Fruit fly (Drosophila melanogaster) whole organism, adult: ENCODE data around the gene CG14195.

ENCODE experiments used
- CG11617 ChIP-seq: fragments of 200-800 bp; sonication (Bioruptor generic); optimal IDR thresholded peaks from 2 replicates; lab custom pipeline; 2017; ENCODE audit warnings: mild to moderate bottlenecking, missing biosample characterization, missing genetic modification reagents, missing genetic modification characterization
- CG12768 ChIP-seq: fragments of 200-800 bp; sonication (Bioruptor generic); optimal IDR thresholded peaks from 2 replicates; lab custom pipeline; 2017; ENCODE audit warnings: missing biosample characterization, missing genetic modification characterization, mild to moderate bottlenecking, moderate library complexity, missing genetic modification reagents
- CG14711 ChIP-seq: fragments of 200-800 bp; sonication (Bioruptor generic); optimal IDR thresholded peaks from 2 replicates; lab custom pipeline; 2018; ENCODE audit warnings: missing biosample characterization, mild to moderate bottlenecking, missing genetic modification characterization, moderate library complexity
- CG1620 ChIP-seq: fragments of 200-800 bp; sonication (Bioruptor generic); optimal IDR thresholded peaks from 2 replicates; lab custom pipeline; 2016; ENCODE audit warnings: missing biosample characterization, missing genetic modification characterization
- CG33017 ChIP-seq: fragments of 200-800 bp; sonication (Bioruptor generic); optimal IDR thresholded peaks from 2 replicates; lab custom pipeline; 2018; ENCODE audit warnings: missing biosample characterization, mild to moderate bottlenecking, missing genetic modification characterization, moderate library complexity
- CG5204 ChIP-seq: fragments of 200-800 bp; sonication (Bioruptor generic); optimal IDR thresholded peaks from 2 replicates; lab custom pipeline; 2016; ENCODE audit warnings: missing biosample characterization, missing genetic modification characterization
- CG7045 ChIP-seq: fragments of 200-800 bp; sonication (Bioruptor generic); optimal IDR thresholded peaks from 2 replicates; lab custom pipeline; 2017; ENCODE audit warnings: missing biosample characterization, mild to moderate bottlenecking, missing genetic modification characterization
- CG7101 ChIP-seq: fragments of 200-800 bp; sonication (Bioruptor generic); optimal IDR thresholded peaks from 2 replicates; lab custom pipeline; 2018; ENCODE audit warnings: missing biosample characterization, mild to moderate bottlenecking, missing genetic modification characterization, moderate library complexity
- Clk ChIP-seq: fragments of 200-800 bp; sonication (Bioruptor generic); optimal IDR thresholded peaks from 2 replicates; lab custom pipeline; 2017; ENCODE audit warnings: missing biosample characterization, missing genetic modification characterization
- Crg-1 ChIP-seq: fragments of 200-800 bp; sonication (Bioruptor generic); optimal IDR thresholded peaks from 2 replicates; lab custom pipeline; 2016; ENCODE audit warnings: missing biosample characterization, missing genetic modification characterization
- Hr96 ChIP-seq: fragments of 200-800 bp; sonication (Bioruptor generic); optimal IDR thresholded peaks from 2 replicates; lab custom pipeline; 2016; ENCODE audit warnings: missing biosample characterization, missing genetic modification characterization
- Mnt ChIP-seq: fragments of 200-800 bp; sonication (Bioruptor generic); optimal IDR thresholded peaks from 2 replicates; lab custom pipeline; 2016; ENCODE audit warnings: missing biosample characterization, mild to moderate bottlenecking, missing genetic modification characterization
- bab1 ChIP-seq: fragments of 200-800 bp; sonication (Bioruptor generic); optimal IDR thresholded peaks from 3 replicates; lab custom pipeline; 2019; ENCODE audit warnings: missing biosample characterization, mild to moderate bottlenecking, missing genetic modification characterization, moderate library complexity
- cic ChIP-seq: fragments of 200-800 bp; sonication (Bioruptor generic); optimal IDR thresholded peaks from 2 replicates; lab custom pipeline; 2017; ENCODE audit warnings: missing biosample characterization, mild to moderate bottlenecking, missing genetic modification characterization, moderate library complexity
- cnc ChIP-seq, 2 experiments: fragments of >200 bp; optimal IDR thresholded peaks; 2 replicates each; lab custom pipeline; 2017
- kay ChIP-seq: fragments of 200-800 bp; sonication (Bioruptor generic); peaks from one replicate; lab custom pipeline; 2016; ENCODE audit warnings: missing biosample characterization, missing genetic modification characterization, borderline replicate concordance
- ovo ChIP-seq: fragments of 200-800 bp; sonication (Bioruptor generic); optimal IDR thresholded peaks from 2 replicates; lab custom pipeline; 2016; ENCODE audit warnings: missing biosample characterization, missing genetic modification characterization
- pad ChIP-seq: fragments of 200-800 bp; sonication (Bioruptor generic); optimal IDR thresholded peaks from 3 replicates; lab custom pipeline; 2017; ENCODE audit warnings: missing biosample characterization, missing genetic modification characterization, mild to moderate bottlenecking, moderate library complexity, missing genetic modification reagents
- tj ChIP-seq: fragments of 200-800 bp; sonication (Bioruptor generic); optimal IDR thresholded peaks from 3 replicates; lab custom pipeline; 2017; ENCODE audit warnings: missing biosample characterization, mild to moderate bottlenecking, missing genetic modification characterization, moderate library complexity
- toe ChIP-seq: fragments of 200-800 bp; sonication (Bioruptor generic); optimal IDR thresholded peaks from 2 replicates; lab custom pipeline; 2016; ENCODE audit warnings: missing biosample characterization, missing genetic modification characterization

Gene CG14195

DNA sequence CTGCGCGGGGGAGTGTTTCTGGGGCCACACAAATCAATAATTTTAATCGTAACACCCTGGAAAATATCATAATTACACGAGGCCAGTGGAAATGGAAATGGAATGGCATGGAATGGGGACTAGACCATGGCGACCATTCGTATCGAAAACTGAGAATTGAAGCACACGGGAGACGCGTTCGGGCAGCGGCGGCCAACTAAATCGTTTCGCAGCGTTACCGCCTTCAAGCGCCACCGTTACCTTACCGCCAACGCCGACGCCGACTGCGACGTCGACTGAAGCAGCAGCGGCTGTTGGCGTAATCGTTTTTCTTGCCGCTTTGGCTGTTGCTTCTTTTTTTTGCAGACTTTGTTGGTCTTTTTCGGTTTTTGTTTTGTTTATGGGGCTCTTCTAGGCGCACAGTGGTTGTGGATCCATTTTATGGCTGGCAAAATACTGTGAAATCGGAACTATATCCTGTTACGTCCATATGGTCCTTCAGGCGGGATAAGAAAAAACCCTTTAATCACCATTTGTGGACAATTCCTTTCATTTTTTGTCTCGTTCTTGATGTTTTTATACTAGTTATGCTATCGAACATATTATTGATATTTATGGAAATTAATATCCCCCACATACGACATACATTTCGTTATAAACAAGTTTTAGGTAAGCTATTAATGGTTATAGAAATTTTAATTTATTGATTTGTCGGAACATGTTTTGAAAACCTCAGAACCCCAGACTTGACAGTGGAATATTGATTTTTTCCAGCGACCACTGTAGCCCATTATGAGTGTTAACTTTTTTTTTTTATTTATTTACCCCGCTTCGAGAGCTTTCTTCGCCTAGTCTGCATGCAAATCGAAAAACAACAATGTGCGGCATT lies 46.5 kb downstream of the CG14195 start:
- peak; percentile 3 for TF ChIP-seq Mnt (GFP tag; lab: Kevin White, UChicago)
- TF ChIP-seq tj (GFP tag; lab: Kevin White, UChicago) = peak; percentile 53
- no peak for TF ChIP-seq cic (GFP tag; lab: Kevin White, UChicago)
- TF ChIP-seq ovo (GFP tag; lab: Kevin White, UChicago) = peak; percentile 20
- TF ChIP-seq bab1 = no peak

DNA sequence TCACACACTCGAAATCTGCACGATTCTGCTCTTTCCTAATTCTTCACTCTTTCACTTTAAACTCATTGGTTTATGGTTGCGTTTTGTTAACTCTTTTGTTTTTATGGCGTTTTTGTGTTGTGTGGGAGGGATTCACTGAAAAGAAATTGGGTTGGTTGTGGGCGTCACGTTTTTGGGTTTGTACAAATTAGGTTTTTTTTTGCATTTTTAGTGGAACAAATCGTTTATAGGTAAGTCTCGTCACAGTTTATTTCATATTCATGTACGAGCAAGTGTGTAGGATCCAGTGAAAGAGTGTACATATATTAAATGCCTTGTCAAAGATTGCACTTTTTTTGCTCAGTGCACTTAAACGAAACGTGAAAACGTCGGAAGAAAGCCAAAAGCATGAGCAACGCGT lies 47.2 kb downstream of the CG14195 start:
- TF ChIP-seq Mnt (GFP tag; lab: Kevin White, UChicago) (no peak), toe (no peak), ovo (GFP tag; lab: Kevin White, UChicago) (no peak), bab1 (no peak), tj (GFP tag; lab: Kevin White, UChicago) (no peak), pad (GFP tag; lab: Kevin White, UChicago) (no peak), Clk (no peak), cnc (optimal IDR thresholded peaks at IDR 0.05; lab: Kevin White, UChicago) (no peak), CG1620 (GFP tag; lab: Kevin White, UChicago) (no peak), CG5204 (no peak), CG14711 (tag; lab: Kevin White, UChicago) (no peak), CG12768 (GFP tag; lab: Kevin White, UChicago) (no peak), CG7101 (no peak), cic (GFP tag; lab: Kevin White, UChicago) (no peak), Crg-1 (GFP tag; lab: Kevin White, UChicago) (no peak), Hr96 (no peak)

DNA sequence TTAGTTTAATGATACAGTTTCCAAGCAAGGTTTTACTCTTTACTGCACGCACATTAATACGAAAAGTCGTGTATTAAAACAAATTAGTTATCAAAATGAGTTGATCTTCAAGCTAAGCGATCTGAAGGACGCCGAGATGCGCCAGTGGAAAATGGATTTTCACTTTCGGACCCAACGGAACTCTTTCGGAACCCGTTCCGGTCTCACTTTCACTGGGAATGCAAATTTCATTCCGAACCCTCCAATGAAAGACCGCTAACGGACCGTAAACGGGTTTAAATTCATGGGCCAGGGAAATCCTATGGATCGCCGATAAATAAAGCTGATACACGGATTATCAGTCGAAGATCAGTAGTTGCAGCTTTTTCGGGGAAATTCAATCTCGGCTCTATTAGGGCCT lies 48.4 kb downstream of the CG14195 start:
- TF ChIP-seq CG14711 (tag; lab: Kevin White, UChicago) (no peak), CG7101 (no peak), bab1 (no peak), toe (no peak), Crg-1 (GFP tag; lab: Kevin White, UChicago) (no peak), CG1620 (GFP tag; lab: Kevin White, UChicago) (no peak), CG12768 (GFP tag; lab: Kevin White, UChicago) (no peak), Hr96 (no peak), CG7045 (GFP tag; lab: Kevin White, UChicago) (no peak), CG5204 (no peak), kay (GFP tag; lab: Kevin White, UChicago) (no peak), CG11617 (GFP tag; lab: Kevin White, UChicago) (no peak), ovo (GFP tag; lab: Kevin White, UChicago) (no peak), Clk (no peak), pad (GFP tag; lab: Kevin White, UChicago) (no peak), Mnt (GFP tag; lab: Kevin White, UChicago) (no peak), cic (GFP tag; lab: Kevin White, UChicago) (no peak), tj (GFP tag; lab: Kevin White, UChicago) (no peak)

DNA sequence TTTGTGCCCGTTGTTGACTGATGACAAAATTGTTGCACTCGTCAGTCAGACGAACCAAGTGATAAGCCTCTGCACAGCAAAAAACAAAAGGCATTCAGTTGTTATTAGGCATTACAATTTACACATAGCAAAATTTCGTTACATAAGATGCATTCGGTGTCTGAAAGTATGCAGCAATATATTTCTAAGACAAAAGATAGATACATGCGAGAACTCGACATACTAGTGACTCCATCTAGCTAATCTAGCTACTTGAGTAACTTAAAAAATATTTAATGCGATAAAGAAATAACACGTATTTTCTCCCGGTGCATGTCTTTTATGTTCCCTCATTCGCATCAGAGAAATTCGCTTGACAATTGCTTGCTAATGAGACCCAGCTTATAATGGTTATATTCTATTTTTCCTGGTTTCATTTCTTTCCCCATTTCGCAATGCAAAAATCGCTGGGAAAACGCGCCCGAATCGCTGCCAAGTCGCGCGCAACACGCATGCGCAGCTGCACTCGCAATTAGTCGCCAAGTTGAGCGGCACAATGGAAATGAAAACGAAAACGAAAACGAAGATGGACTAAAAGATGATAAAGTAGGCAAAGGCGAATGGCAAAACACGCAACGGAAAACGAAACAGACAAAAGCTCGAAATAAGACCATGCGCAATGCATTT lies 49.5 kb downstream of the CG14195 start:
- TF ChIP-seq kay (GFP tag; lab: Kevin White, UChicago) (no peak), CG5204 (no peak), CG11617 (GFP tag; lab: Kevin White, UChicago) (peak; percentile 17), CG7101 (peak; percentile 53)

DNA sequence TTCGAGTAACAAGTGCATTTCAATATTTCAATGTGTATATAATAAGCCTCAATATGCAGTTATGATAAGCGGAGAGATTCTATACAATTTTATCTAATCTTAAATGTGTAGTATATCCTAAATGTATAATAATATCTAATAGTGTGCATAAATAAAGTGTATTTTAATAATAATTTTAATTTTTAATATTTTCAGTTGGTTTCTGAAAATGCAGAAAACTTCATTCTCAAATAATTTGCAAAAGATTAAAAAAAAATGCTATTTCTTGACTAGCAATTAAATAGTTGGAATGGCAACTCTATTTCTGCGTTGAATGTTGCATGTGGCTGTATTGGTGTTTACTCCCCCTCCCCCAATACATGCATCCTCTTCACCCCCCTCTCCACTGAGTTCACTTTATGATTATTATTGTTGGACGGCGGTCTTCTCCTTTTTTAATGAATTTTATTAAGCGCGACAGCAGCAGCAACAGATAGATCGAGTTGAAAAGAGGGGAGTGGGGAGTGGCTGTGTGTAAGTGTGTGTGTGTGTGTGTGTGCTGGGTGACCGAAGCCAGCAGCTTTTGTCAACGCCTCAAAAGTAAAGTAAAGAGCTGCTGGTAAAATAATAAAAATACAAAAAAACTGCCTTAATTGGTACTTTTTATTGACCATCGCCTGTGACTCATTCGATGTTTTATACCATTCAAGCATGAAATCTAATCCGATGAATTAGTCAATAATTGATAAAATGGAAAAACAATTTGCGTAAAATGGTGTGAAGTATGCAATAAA lies 51.1 kb downstream of the CG14195 start:
- no peak for TF ChIP-seq CG5204
- no peak for TF ChIP-seq kay (GFP tag; lab: Kevin White, UChicago)
- no peak for TF ChIP-seq cic (GFP tag; lab: Kevin White, UChicago)
- TF ChIP-seq tj (GFP tag; lab: Kevin White, UChicago) = no peak
- no peak for TF ChIP-seq ovo (GFP tag; lab: Kevin White, UChicago)
- TF ChIP-seq Crg-1 (GFP tag; lab: Kevin White, UChicago) = no peak
- TF ChIP-seq CG7045 (GFP tag; lab: Kevin White, UChicago) = no peak
- TF ChIP-seq CG33017 = no peak
- no peak for TF ChIP-seq CG1620 (GFP tag; lab: Kevin White, UChicago)
- no peak for TF ChIP-seq CG12768 (GFP tag; lab: Kevin White, UChicago)

DNA sequence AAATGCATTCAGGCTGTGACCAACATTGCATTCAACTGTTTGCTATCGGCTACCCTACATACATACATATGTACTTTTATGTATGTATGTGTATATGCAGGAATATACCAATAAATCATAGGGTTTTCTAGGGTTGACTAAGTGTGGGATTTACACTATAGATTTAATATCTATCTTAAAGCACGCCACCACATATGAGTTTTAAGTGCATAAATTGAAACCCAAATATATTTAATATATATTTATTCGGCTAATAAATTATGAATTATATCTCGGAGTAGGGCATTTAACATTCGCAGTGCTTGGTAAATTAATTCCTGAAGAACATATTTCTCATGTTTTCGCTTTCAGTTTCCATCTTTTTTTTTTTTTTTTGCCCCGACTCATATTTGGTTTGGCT lies 51.9 kb downstream of the CG14195 start:
- peak; percentile 64 for TF ChIP-seq CG14711 (tag; lab: Kevin White, UChicago)
- TF ChIP-seq ovo (GFP tag; lab: Kevin White, UChicago) = no peak
- no peak for TF ChIP-seq CG5204
- TF ChIP-seq CG7101 = peak; percentile 2
